Worm (Caenorhabditis elegans) whole organism, L2 larva: ENCODE results near the gene aat-7.

Experiments used
- ama-1 ChIP-seq: fragments of 150-350 bp; optimal IDR thresholded peaks from 2 replicates; lab custom pipeline; 2018; ENCODE audit warnings: inconsistent platforms
- nhr-11 ChIP-seq: fragments of 150-350 bp; optimal IDR thresholded peaks from 2 replicates; lab custom pipeline; 2014; ENCODE audit warnings: missing biosample characterization, missing genetic modification characterization
- nhr-129 ChIP-seq: fragments of 150-350 bp; optimal IDR thresholded peaks from 2 replicates; lab custom pipeline; 2014; ENCODE audit warnings: missing biosample characterization, missing genetic modification characterization
- nhr-237 ChIP-seq: fragments of 150-350 bp; optimal IDR thresholded peaks from 2 replicates; lab custom pipeline; 2014; ENCODE audit warnings: missing biosample characterization, missing genetic modification characterization
- snpc-4 ChIP-seq: fragments of 150-350 bp; optimal IDR thresholded peaks from 2 replicates; lab custom pipeline; 2014; ENCODE audit warnings: missing biosample characterization, missing genetic modification characterization
- unc-62 ChIP-seq: fragments of 150-350 bp; optimal IDR thresholded peaks from 2 replicates; lab custom pipeline; 2014; ENCODE audit warnings: missing biosample characterization, missing genetic modification reagents, missing genetic modification characterization
- ztf-4 ChIP-seq: fragments of 150-350 bp; optimal IDR thresholded peaks from 2 replicates; lab custom pipeline; 2014; ENCODE audit warnings: missing biosample characterization, missing genetic modification characterization

ce11 chrII:1378259-1378658 lies 8.4 kb upstream of the aat-7 start, which contains the start of gene F54D12.10:
- TF ChIP-seq ztf-4 (tag; lab: Kevin White, UChicago) = no peak
- no peak for TF ChIP-seq nhr-11 (tag; lab: Kevin White, UChicago)
- TF ChIP-seq unc-62 = no peak
- no peak for TF ChIP-seq snpc-4 (tag; lab: Kevin White, UChicago)
- no peak for TF ChIP-seq nhr-237
- TF ChIP-seq nhr-129 (tag; lab: Kevin White, UChicago) = no peak
- TF ChIP-seq ama-1 (lab: Kevin White, UChicago) = no peak
